Worm (Caenorhabditis elegans) whole organism, early embryonic: ENCODE results near the gene chil-12.
"Not testable (repeated sequence)": the region's sequence is repeated elsewhere in the genome, so short reads cannot be mapped to it uniquely, and the experiment has no call there.

Experiments used
- B0310.2 ChIP-seq: sonication (generic microtip); optimal IDR thresholded peaks from 2 replicates; lab custom pipeline; 2016; ENCODE audit warnings: mild to moderate bottlenecking, missing genetic modification characterization, missing compliant biosample characterization
- F13C5.2 ChIP-seq: sonication (generic microtip); optimal IDR thresholded peaks from 2 replicates; lab custom pipeline; 2017; ENCODE audit warnings: mild to moderate bottlenecking, missing genetic modification characterization, inconsistent platforms, missing compliant biosample characterization
- ama-1 ChIP-seq: fragments of 150-350 bp; optimal IDR thresholded peaks from 2 replicates; lab custom pipeline; 2014
- ceh-13 ChIP-seq: fragments of 200-800 bp; sonication (Bioruptor generic); optimal IDR thresholded peaks from 2 replicates; lab custom pipeline; 2018; ENCODE audit warnings: mild to moderate bottlenecking, missing genetic modification characterization, missing compliant biosample characterization
- flt-1 ChIP-seq: fragments of 200-800 bp; sonication (Bioruptor generic); IDR thresholded peaks from 2 replicates; pipeline ENCODE4 v1.3.6; 2022; ENCODE audit warnings: missing genetic modification characterization, missing compliant biosample characterization
- hmbx-1 ChIP-seq: sonication (generic microtip); optimal IDR thresholded peaks from 2 replicates; lab custom pipeline; 2016; ENCODE audit warnings: mild to moderate bottlenecking, missing genetic modification characterization, missing compliant biosample characterization
- hmg-4 ChIP-seq: fragments of 200-800 bp; sonication (Bioruptor generic); optimal IDR thresholded peaks from 2 replicates; lab custom pipeline; 2018; ENCODE audit warnings: mild to moderate bottlenecking, missing genetic modification characterization, missing compliant biosample characterization
- hnd-1 ChIP-seq: sonication (generic microtip); optimal IDR thresholded peaks from 2 replicates; lab custom pipeline; 2016; ENCODE audit warnings: missing genetic modification characterization, missing compliant biosample characterization
- pes-1 ChIP-seq: fragments of 200-800 bp; sonication (Bioruptor generic); IDR thresholded peaks from 2 replicates; pipeline ENCODE4 v1.3.6; 2022; ENCODE audit warnings: missing genetic modification reagents, missing genetic modification characterization, missing compliant biosample characterization
- sea-1 ChIP-seq: fragments of 200-800 bp; sonication (Bioruptor generic); conservative IDR thresholded peaks from 2 replicates; pipeline ENCODE4 v1.3.6; 2022; ENCODE audit warnings: missing genetic modification characterization, missing compliant biosample characterization
- tbx-11 ChIP-seq: fragments of 200-800 bp; sonication (Bioruptor generic); IDR thresholded peaks from 2 replicates; pipeline ENCODE4 v1.3.6; 2022; ENCODE audit warnings: missing genetic modification characterization, missing compliant biosample characterization
- tbx-37 ChIP-seq: fragments of 200-800 bp; sonication (Bioruptor generic); conservative IDR thresholded peaks from 2 replicates; pipeline ENCODE4 v1.3.6; 2022; ENCODE audit warnings: missing genetic modification reagents, missing genetic modification characterization, missing compliant biosample characterization

ce11 chrV:15207681-15208080 lies 33.7 kb upstream of the chil-12 start, which contains the start of gene C41G6.12:
- TF ChIP-seq flt-1; B0310.2 (tag; lab: Kevin White, UChicago); tbx-37 (GFP tag; lab: Robert Waterston, UW); ceh-13 (GFP tag; lab: Kevin White, UChicago); hmbx-1 (tag; lab: Kevin White, UChicago); ama-1; sea-1 (GFP tag; lab: Robert Waterston, UW); pes-1 (GFP tag; lab: Robert Waterston, UW); hnd-1 (tag; lab: Kevin White, UChicago); F13C5.2 (tag; lab: Kevin White, UChicago); tbx-11 (GFP tag; lab: Robert Waterston, UW); hmg-4 (GFP tag; lab: Kevin White, UChicago): not testable (repeated sequence)
